Worm (Caenorhabditis elegans) whole organism, early embryonic: ENCODE data around the gene tpra-1.

ENCODE experiments used
- B0310.2 ChIP-seq: sonication (generic microtip); optimal IDR thresholded peaks from 2 replicates; lab custom pipeline; 2016; ENCODE audit warnings: mild to moderate bottlenecking, missing genetic modification characterization, missing compliant biosample characterization
- F13C5.2 ChIP-seq: sonication (generic microtip); optimal IDR thresholded peaks from 2 replicates; lab custom pipeline; 2017; ENCODE audit warnings: mild to moderate bottlenecking, missing genetic modification characterization, inconsistent platforms, missing compliant biosample characterization
- aly-1 ChIP-seq: sonication (generic microtip); optimal IDR thresholded peaks from 2 replicates; lab custom pipeline; 2016; ENCODE audit warnings: missing genetic modification characterization, missing compliant biosample characterization
- ama-1 ChIP-seq: fragments of 150-350 bp; optimal IDR thresholded peaks from 2 replicates; lab custom pipeline; 2014
- ceh-13 ChIP-seq: fragments of 200-800 bp; sonication (Bioruptor generic); optimal IDR thresholded peaks from 2 replicates; lab custom pipeline; 2018; ENCODE audit warnings: mild to moderate bottlenecking, missing genetic modification characterization, missing compliant biosample characterization
- ceh-36 ChIP-seq: sonication (generic microtip); optimal IDR thresholded peaks from 2 replicates; lab custom pipeline; 2016; ENCODE audit warnings: missing genetic modification characterization, inconsistent platforms, missing compliant biosample characterization
- ets-7 ChIP-seq: sonication (generic microtip); optimal IDR thresholded peaks from 2 replicates; lab custom pipeline; 2016; ENCODE audit warnings: missing genotype, missing genetic modification characterization, missing compliant biosample characterization
- flt-1 ChIP-seq: fragments of 200-800 bp; sonication (Bioruptor generic); IDR thresholded peaks from 2 replicates; pipeline ENCODE4 v1.3.6; 2022; ENCODE audit warnings: missing genetic modification characterization, missing compliant biosample characterization
- hmbx-1 ChIP-seq: sonication (generic microtip); optimal IDR thresholded peaks from 2 replicates; lab custom pipeline; 2016; ENCODE audit warnings: mild to moderate bottlenecking, missing genetic modification characterization, missing compliant biosample characterization
- hmg-4 ChIP-seq: fragments of 200-800 bp; sonication (Bioruptor generic); optimal IDR thresholded peaks from 2 replicates; lab custom pipeline; 2018; ENCODE audit warnings: mild to moderate bottlenecking, missing genetic modification characterization, missing compliant biosample characterization
- hnd-1 ChIP-seq: sonication (generic microtip); optimal IDR thresholded peaks from 2 replicates; lab custom pipeline; 2016; ENCODE audit warnings: missing genetic modification characterization, missing compliant biosample characterization
- pes-1 ChIP-seq: fragments of 200-800 bp; sonication (Bioruptor generic); IDR thresholded peaks from 2 replicates; pipeline ENCODE4 v1.3.6; 2022; ENCODE audit warnings: missing genetic modification reagents, missing genetic modification characterization, missing compliant biosample characterization
- scrt-1 ChIP-seq: fragments of 200-800 bp; sonication (Bioruptor generic); IDR thresholded peaks from 2 replicates; pipeline ENCODE4 v1.3.6; 2022; ENCODE audit warnings: missing genetic modification characterization, missing compliant biosample characterization
- sea-1 ChIP-seq: fragments of 200-800 bp; sonication (Bioruptor generic); conservative IDR thresholded peaks from 2 replicates; pipeline ENCODE4 v1.3.6; 2022; ENCODE audit warnings: missing genetic modification characterization, missing compliant biosample characterization
- tbx-11 ChIP-seq: fragments of 200-800 bp; sonication (Bioruptor generic); IDR thresholded peaks from 2 replicates; pipeline ENCODE4 v1.3.6; 2022; ENCODE audit warnings: missing genetic modification characterization, missing compliant biosample characterization
- tbx-37 ChIP-seq: fragments of 200-800 bp; sonication (Bioruptor generic); conservative IDR thresholded peaks from 2 replicates; pipeline ENCODE4 v1.3.6; 2022; ENCODE audit warnings: missing genetic modification reagents, missing genetic modification characterization, missing compliant biosample characterization
- tra-4 ChIP-seq: sonication (generic microtip); optimal IDR thresholded peaks from 2 replicates; lab custom pipeline; 2017; ENCODE audit warnings: missing genetic modification characterization, missing compliant biosample characterization

The tpra-1 gene

DNA sequence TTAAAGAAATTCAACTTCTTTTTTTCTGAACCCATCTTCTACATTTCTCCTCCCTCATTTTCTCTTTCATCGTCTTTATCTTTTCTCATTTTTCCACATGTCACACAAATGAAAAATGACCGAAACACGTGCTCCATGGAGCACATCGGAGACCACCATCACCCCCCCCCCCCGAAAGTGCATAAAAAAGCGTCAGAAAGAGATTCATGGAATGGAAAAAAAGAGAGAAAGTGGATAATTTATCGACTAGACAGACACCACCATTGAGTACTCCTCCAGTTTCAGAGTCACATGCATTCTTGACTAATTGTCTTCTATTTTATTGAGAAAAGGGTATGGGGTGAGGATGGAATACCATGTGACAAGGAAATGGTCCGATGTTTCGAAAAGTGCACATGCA is 9.1 kb upstream of the tpra-1 start:
- no peak for TF ChIP-seq pes-1
- TF ChIP-seq tbx-37 (GFP tag; lab: Robert Waterston, UW): no peak
- TF ChIP-seq aly-1 (tag; lab: Kevin White, UChicago): no peak
- TF ChIP-seq tbx-11 (GFP tag; lab: Robert Waterston, UW): no peak
- TF ChIP-seq ama-1 (lab: Kevin White, UChicago): no peak
- TF ChIP-seq sea-1: no peak
- TF ChIP-seq ceh-36 (tag; lab: Kevin White, UChicago): no peak
- TF ChIP-seq ceh-13 (GFP tag; lab: Kevin White, UChicago): no peak
- no peak for TF ChIP-seq hnd-1 (tag; lab: Kevin White, UChicago)
- TF ChIP-seq hmbx-1 (tag; lab: Kevin White, UChicago): no peak
- no peak for TF ChIP-seq scrt-1 (GFP tag; lab: Robert Waterston, UW)
- no peak for TF ChIP-seq flt-1 (GFP tag; lab: Robert Waterston, UW)
- TF ChIP-seq tra-4 (tag; lab: Kevin White, UChicago): no peak
- TF ChIP-seq hmg-4 (GFP tag; lab: Kevin White, UChicago): no peak
- TF ChIP-seq B0310.2 (tag; lab: Kevin White, UChicago): no peak
- no peak for TF ChIP-seq F13C5.2 (tag; lab: Kevin White, UChicago)
- no peak for TF ChIP-seq ets-7

DNA sequence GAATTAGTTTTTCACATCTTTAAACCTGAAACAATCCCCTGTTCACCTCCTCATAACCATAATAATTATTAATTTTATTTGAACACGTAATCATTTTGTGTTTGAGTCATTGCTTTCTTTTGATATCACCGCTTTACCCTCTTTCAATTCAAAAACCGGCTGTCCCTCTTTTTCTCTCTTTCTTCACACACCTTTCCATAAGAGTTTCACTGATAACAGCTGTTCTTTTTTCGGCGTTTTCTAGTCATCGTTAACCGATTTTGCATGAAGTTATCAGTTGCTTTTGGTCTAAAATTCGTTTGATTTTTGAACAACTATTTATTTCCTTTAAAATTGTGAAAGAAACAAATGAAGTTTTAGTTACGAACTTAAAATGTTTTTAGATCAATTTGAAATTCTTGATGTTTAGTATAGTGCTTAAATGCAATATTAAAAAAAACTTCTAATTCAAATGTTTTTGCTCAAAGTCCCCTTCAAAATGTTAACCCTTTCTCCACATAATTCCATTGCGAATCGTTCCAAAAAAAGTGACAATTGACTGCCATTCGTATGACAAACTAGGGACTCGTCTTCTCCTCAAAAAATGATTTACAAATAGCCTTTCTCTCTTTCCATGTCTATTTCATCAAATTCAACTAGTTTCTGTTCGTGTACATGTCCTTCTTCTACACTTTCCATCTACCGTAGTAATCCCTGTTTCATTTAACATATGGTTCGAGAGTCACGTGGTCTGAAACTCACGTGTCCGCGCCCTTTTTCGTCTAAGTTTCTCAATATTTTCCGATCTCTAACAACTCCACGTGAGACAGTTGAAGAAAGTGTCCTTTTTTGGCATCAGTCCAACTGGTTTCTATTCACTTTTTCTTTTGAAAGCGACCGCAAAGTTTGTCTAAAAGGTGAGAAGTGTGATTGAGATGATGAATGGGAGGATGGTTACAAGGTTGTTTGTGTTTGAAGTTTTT is 6.9 kb upstream of the tpra-1 start:
- TF ChIP-seq tbx-37 (GFP tag; lab: Robert Waterston, UW) (no peak), ets-7 (no peak), tbx-11 (GFP tag; lab: Robert Waterston, UW) (no peak), ceh-36 (tag; lab: Kevin White, UChicago) (no peak), tra-4 (tag; lab: Kevin White, UChicago) (no peak), aly-1 (tag; lab: Kevin White, UChicago) (no peak), F13C5.2 (tag; lab: Kevin White, UChicago) (no peak), ceh-13 (GFP tag; lab: Kevin White, UChicago) (no peak)

DNA sequence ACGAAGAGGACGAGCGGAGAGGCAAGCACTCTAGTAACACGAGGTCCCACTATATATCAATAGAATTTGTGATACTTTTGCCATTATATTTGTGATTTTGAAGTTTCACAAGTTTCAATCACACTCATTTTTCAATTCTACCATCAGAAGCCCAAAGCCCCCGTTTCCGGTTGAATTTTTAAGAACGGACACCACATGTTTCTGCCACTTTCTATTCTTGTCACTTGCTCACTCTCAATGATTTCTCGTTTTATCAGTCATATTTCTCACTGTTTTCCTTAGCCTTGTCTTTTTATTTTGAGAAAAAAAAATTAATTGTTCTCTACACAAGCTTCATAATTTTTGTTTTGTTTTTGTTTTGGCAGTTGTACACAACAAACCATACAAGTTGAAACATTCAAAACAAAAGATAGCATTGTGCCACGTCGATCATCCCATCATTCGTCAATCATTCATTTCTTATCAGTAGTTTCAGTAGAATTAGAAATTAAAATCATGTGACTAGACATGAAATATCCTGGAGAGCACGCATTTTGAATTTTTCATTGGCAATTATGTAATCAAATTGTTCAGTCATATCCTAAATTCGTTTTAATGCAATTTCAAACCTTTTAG is 4.2 kb upstream of the tpra-1 start:
- TF ChIP-seq ets-7 (no peak), scrt-1 (GFP tag; lab: Robert Waterston, UW) (no peak), ama-1 (lab: Kevin White, UChicago) (no peak), tbx-11 (GFP tag; lab: Robert Waterston, UW) (no peak), hnd-1 (tag; lab: Kevin White, UChicago) (no peak), sea-1 (no peak), hmg-4 (GFP tag; lab: Kevin White, UChicago) (no peak), B0310.2 (tag; lab: Kevin White, UChicago) (no peak), ceh-36 (tag; lab: Kevin White, UChicago) (no peak), tra-4 (tag; lab: Kevin White, UChicago) (no peak), ceh-13 (GFP tag; lab: Kevin White, UChicago) (no peak), pes-1 (no peak), hmbx-1 (tag; lab: Kevin White, UChicago) (no peak), aly-1 (tag; lab: Kevin White, UChicago) (no peak), flt-1 (GFP tag; lab: Robert Waterston, UW) (no peak), tbx-37 (GFP tag; lab: Robert Waterston, UW) (no peak)

DNA sequence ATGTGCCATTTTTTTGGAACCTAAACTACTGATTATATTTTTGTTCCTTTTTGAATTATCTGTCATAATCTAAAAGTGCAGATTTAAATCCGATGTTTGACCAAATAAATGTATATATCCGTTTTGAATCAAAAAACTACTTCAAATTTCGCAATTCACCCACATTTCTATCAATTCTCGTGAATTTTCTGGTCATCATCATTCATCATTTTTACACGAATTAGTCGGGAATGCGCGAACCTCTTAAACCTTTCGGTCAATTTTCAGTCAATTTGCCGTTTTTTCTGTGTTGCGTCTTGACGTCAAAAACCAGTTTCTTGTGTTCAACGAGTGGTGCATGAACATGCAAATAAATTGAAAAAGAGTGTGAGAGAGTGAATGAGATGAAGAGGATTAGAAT is 2.2 kb upstream of the tpra-1 start:
- TF ChIP-seq scrt-1 (GFP tag; lab: Robert Waterston, UW): no peak
- no peak for TF ChIP-seq B0310.2 (tag; lab: Kevin White, UChicago)
- TF ChIP-seq ceh-13 (GFP tag; lab: Kevin White, UChicago): no peak
- no peak for TF ChIP-seq ceh-36 (tag; lab: Kevin White, UChicago)
- TF ChIP-seq tbx-37 (GFP tag; lab: Robert Waterston, UW): no peak
- no peak for TF ChIP-seq tra-4 (tag; lab: Kevin White, UChicago)
- no peak for TF ChIP-seq hmbx-1 (tag; lab: Kevin White, UChicago)
- no peak for TF ChIP-seq aly-1 (tag; lab: Kevin White, UChicago)
- TF ChIP-seq sea-1: no peak
- TF ChIP-seq hmg-4 (GFP tag; lab: Kevin White, UChicago): no peak
- no peak for TF ChIP-seq flt-1 (GFP tag; lab: Robert Waterston, UW)
- no peak for TF ChIP-seq hnd-1 (tag; lab: Kevin White, UChicago)
- no peak for TF ChIP-seq pes-1
- TF ChIP-seq ama-1 (lab: Kevin White, UChicago): no peak
- no peak for TF ChIP-seq tbx-11 (GFP tag; lab: Robert Waterston, UW)
- TF ChIP-seq ets-7: no peak

DNA sequence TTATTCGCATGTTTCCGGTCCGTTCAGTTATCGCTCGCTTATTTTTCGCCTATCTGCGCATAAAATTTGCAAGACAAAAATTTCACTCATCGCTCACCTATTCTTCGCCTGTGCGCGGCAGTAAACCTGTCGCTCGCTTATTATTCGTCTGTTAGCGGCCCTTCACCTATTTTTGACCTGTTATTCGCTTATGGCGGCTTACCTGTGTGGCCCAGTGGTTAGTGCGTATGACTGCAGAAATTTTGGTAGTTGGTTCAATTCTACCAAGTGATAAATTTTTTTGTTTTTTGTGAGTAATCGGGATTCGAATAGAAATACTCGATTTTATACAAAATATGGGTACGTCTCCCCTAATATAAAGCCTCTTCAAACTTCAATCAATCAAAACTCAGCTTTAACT is 7.8 kb downstream of the tpra-1 start:
- TF ChIP-seq scrt-1 (GFP tag; lab: Robert Waterston, UW) (peak; percentile 86), tbx-37 (GFP tag; lab: Robert Waterston, UW) (peak; percentile 78), flt-1 (GFP tag; lab: Robert Waterston, UW) (peak; percentile 87), tbx-11 (GFP tag; lab: Robert Waterston, UW) (peak; percentile 82), pes-1 (peak; percentile 92), sea-1 (peak; percentile 84)

DNA sequence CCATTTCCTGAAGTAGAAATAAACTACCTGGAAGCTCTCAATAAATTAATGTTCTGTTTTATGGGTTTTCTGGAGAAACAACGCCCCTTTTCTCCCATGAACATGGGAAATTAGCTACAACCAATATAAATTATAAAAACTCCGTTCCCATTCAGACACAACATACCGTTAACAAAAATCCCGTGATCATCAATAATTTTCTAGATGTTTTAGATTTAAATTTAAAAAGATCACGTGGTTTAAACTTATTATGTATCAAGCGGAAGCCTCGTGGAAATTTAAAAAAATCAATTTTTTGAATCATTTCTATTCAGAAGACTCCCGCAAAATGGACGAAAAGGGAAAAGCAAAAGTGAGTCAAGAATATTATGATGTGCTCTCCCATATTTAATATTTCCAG is 9.6 kb downstream of the tpra-1 start, which contains the start of gene C53B4.2:
Gene C53B4.2, plus strand, starts transcription at position 301 of the 400 bp plus-strand sequence.
- no peak for TF ChIP-seq scrt-1 (GFP tag; lab: Robert Waterston, UW)
- no peak for TF ChIP-seq hmg-4 (GFP tag; lab: Kevin White, UChicago)
- TF ChIP-seq pes-1: no peak
- no peak for TF ChIP-seq ceh-36 (tag; lab: Kevin White, UChicago)
- TF ChIP-seq tbx-37 (GFP tag; lab: Robert Waterston, UW): no peak
- no peak for TF ChIP-seq ceh-13 (GFP tag; lab: Kevin White, UChicago)
- no peak for TF ChIP-seq hnd-1 (tag; lab: Kevin White, UChicago)
- TF ChIP-seq flt-1 (GFP tag; lab: Robert Waterston, UW): no peak
- TF ChIP-seq ama-1 (lab: Kevin White, UChicago): no peak
- TF ChIP-seq F13C5.2 (tag; lab: Kevin White, UChicago): no peak
